Fruit fly (Drosophila melanogaster): ENCODE measurements around the gene CG31086.
A peak's percentile ranks its signal among the peaks of the same experiment; 100 is the strongest.

The CG31086 gene

DNA sequence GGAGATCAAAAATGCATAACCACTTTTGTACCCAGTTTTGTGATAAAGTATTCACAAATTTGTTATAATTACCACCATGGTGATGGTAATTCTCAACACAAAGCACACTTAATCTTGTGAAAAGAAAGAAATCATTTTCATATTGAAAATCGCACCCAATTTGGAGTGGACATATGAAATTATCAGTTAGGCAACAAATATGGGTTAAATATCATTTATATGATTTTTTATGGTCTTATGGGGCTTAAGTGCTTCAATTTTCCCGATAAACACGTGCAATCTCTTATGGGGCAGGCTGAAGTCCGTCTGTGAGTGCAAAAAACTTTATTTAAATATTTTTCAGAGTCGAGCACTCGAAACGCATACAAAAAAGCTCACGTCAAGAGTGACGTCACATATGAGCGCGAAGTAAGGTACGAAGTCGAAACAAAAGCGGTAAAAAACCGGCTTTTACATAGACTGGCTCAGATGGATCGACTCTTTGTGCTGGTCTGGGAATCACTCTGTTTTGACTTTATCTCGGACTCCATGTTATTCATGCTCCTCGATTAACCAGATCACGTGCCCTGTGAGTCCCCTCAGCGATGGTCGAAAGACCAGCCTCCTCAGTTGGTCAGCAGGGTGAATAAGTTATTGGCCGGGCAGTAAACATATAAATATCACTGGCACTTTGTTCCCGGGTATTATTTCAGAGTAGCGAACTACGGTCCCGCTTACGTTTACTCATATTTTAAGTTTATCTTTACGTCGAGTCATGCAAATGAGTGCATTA, 41.6 kb downstream of the CG31086 start:
- TF ChIP-seq HLH106 (tag; optimal IDR thresholded peaks at IDR 0.05), result no peak
- TF ChIP-seq Rel (GFP tag; optimal IDR thresholded peaks at IDR 0.05), result no peak
- TF ChIP-seq Rel (tag; optimal IDR thresholded peaks at IDR 0.05), result peak; percentile 92

DNA sequence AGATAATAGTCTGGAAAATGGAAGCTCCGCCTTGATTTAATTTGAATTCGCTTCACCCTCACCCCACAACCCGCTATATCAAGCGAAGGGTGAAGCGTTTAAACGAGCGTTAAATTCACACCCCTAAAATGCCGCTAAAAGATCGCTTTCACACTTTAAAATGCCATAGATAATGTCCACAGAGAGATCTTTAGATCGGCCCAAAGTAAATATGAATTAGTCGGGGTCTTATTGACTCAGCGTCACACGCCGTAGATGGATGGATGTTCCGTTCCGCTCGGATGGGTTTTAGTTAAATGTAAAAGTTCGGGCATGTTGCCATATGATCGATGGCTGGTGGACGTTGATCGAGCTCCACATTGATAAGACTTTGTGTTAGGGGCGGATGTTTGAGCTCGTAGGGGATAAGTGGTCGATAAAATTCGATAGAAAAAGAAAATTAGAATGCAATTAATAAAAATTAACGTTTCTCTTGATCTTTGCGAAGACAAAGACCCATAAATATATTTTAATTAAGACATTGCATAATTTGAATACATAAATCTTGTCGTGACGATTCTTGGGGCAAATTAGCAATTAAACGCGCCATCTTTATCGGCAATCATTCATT, 43.1 kb downstream of the CG31086 start:
- peak in 1 of 2 experiments; percentile 0 for TF ChIP-seq foxo (GFP tag; optimal IDR thresholded peaks at IDR 0.05)
- peak; percentile 42 for TF ChIP-seq OdsH (GFP tag; optimal IDR thresholded peaks at IDR 0.05)
- TF ChIP-seq h (GFP tag; optimal IDR thresholded peaks at IDR 0.05), result peak; percentile 31
- no peak for TF ChIP-seq Sp1 (GFP tag; optimal IDR thresholded peaks at IDR 0.05)
- no peak for TF ChIP-seq brk (GFP tag; optimal IDR thresholded peaks at IDR 0.05)
- TF ChIP-seq tai (GFP tag; optimal IDR thresholded peaks at IDR 0.05), result peak; percentile 14
- TF ChIP-seq Hr83 (GFP tag; optimal IDR thresholded peaks at IDR 0.05; ENCODE audit: poor library complexity, severe bottlenecking), result peak; percentile 41
- peak; percentile 41 for TF ChIP-seq Hnf4 (GFP tag; optimal IDR thresholded peaks at IDR 0.05)
- TF ChIP-seq usp (GFP tag; optimal IDR thresholded peaks at IDR 0.05), result no peak
- no peak for TF ChIP-seq CG32264 (GFP tag; optimal IDR thresholded peaks at IDR 0.05)
- TF ChIP-seq sv (GFP tag; optimal IDR thresholded peaks at IDR 0.05), result peak; percentile 87
- no peak for TF ChIP-seq dmrt93B (GFP tag; optimal IDR thresholded peaks at IDR 0.05)
- TF ChIP-seq rgr (GFP tag; optimal IDR thresholded peaks at IDR 0.05), result peak; percentile 46
- no peak for TF ChIP-seq Dif (GFP tag; optimal IDR thresholded peaks at IDR 0.05; ENCODE audit: partially characterized antibody)
- no peak for TF ChIP-seq psq (GFP tag; optimal IDR thresholded peaks at IDR 0.05)
- TF ChIP-seq GATAd (GFP tag; optimal IDR thresholded peaks at IDR 0.05), result peak; percentile 52

DNA sequence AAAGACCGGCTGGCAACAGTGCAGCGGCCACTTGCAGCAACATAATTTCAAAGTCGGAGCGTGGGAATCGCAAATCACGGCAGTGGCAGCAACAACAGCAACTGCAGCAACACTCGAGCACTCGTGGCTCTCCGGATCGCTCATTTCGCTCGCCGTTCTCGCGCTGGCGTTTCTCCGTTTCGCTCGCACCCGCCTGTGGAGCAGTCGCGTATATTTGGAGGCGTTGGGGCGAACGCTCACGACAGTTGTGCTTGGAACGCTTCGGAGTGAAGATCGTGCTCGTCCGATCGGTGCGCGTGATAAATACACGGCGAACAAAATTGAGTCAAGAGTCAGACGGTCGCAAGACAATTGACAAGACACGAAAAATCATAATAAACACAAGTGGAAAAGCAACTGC, 45.0 kb downstream of the CG31086 start, which contains the start of gene CG12290:
CG12290 (plus strand) TSS at position 233 of the 400 bp plus-strand sequence.
- TF ChIP-seq Dif (GFP tag; optimal IDR thresholded peaks at IDR 0.05; ENCODE audit: partially characterized antibody) (peak; percentile 97), Vsx2 (GFP tag; optimal IDR thresholded peaks at IDR 0.05; ENCODE audit: partially characterized antibody) (peak; percentile 90), lola (GFP tag; optimal IDR thresholded peaks at IDR 0.05) (no peak), rgr (GFP tag; optimal IDR thresholded peaks at IDR 0.05) (peak; percentile 42), jim (GFP tag; optimal IDR thresholded peaks at IDR 0.05) (peak; percentile 9), Hnf4 (GFP tag; optimal IDR thresholded peaks at IDR 0.05) (peak; percentile 51), Jra (GFP tag; optimal IDR thresholded peaks at IDR 0.05) (no peak), fru (GFP tag; optimal IDR thresholded peaks at IDR 0.05) (peak; percentile 17), dsf (GFP tag; optimal IDR thresholded peaks at IDR 0.05; ENCODE audit: borderline replicate concordance) (no peak), foxo (GFP tag; optimal IDR thresholded peaks at IDR 0.05) (peak in 1 of 2 experiments; percentile 29), dmrt93B (GFP tag; optimal IDR thresholded peaks at IDR 0.05) (no peak), GATAd (GFP tag; optimal IDR thresholded peaks at IDR 0.05) (no peak), HLH106 (tag; optimal IDR thresholded peaks at IDR 0.05) (peak; percentile 20), sv (GFP tag; optimal IDR thresholded peaks at IDR 0.05) (no peak), Myc (optimal IDR thresholded peaks at IDR 0.05) (no peak), br (GFP tag; optimal IDR thresholded peaks at IDR 0.05) (peak; percentile 33), brk (GFP tag; optimal IDR thresholded peaks at IDR 0.05) (no peak), Sp1 (GFP tag; optimal IDR thresholded peaks at IDR 0.05) (no peak), Hr83 (GFP tag; optimal IDR thresholded peaks at IDR 0.05; ENCODE audit: poor library complexity, severe bottlenecking) (peak; percentile 44), CG9705 (GFP tag; optimal IDR thresholded peaks at IDR 0.05) (no peak), Rel (GFP tag; optimal IDR thresholded peaks at IDR 0.05) (no peak), Rel (tag; optimal IDR thresholded peaks at IDR 0.05) (peak; percentile 21), Abd-B (GFP tag; optimal IDR thresholded peaks at IDR 0.05) (no peak), CG32264 (GFP tag; optimal IDR thresholded peaks at IDR 0.05) (no peak), sage (GFP tag; optimal IDR thresholded peaks at IDR 0.05) (no peak), dl (GFP tag; optimal IDR thresholded peaks at IDR 0.05; ENCODE audit: insufficient read depth in 1 of 2, partially characterized antibody in 2 of 2) (peak; percentile 93 to 95), N (GFP tag; optimal IDR thresholded peaks at IDR 0.05) (no peak), Hr78 (GFP tag; optimal IDR thresholded peaks at IDR 0.05) (no peak), CrebA (GFP tag; optimal IDR thresholded peaks at IDR 0.05; ENCODE audit: borderline replicate concordance) (no peak), h (GFP tag; optimal IDR thresholded peaks at IDR 0.05) (peak; percentile 67), woc (GFP tag; optimal IDR thresholded peaks at IDR 0.05) (no peak), ey (GFP tag; optimal IDR thresholded peaks at IDR 0.05) (no peak), OdsH (GFP tag; optimal IDR thresholded peaks at IDR 0.05) (peak; percentile 12), Mio (GFP tag; optimal IDR thresholded peaks at IDR 0.05) (no peak), psq (GFP tag; optimal IDR thresholded peaks at IDR 0.05) (peak; percentile 32), tai (GFP tag; optimal IDR thresholded peaks at IDR 0.05) (no peak)
